Fruit fly (Drosophila melanogaster): Measurements from ENCODE around the gene danr.
"Not testable (repeated sequence)": the region's sequence is repeated elsewhere in the genome, so short reads cannot be mapped to it uniquely, and the experiment has no call there.

danr gene

DNA sequence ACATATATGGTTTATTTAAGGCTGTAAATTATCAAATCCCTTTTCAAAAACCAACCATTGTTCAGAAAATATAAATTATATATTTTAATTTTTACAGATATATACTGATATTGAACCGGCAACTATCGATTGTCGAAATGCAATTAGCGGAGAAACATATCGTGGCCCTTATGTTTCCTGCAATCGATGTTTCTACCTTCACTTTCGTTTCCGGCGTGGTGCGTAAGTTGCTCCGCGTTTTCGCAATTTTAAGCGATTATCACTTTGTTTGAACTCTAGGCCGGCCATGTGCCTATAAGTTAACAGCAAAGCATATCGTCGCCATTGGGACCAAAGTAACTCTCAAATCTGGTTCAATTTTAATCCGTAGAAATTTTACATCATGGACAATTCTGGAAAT is 14.6 kb upstream of the danr start, which contains the start of gene vig2 (continued):
- TF ChIP-seq CG18619 (GFP tag; optimal IDR thresholded peaks at IDR 0.05) (peak; percentile 71), CG13624 (GFP tag; optimal IDR thresholded peaks at IDR 0.05) (peak; percentile 18), NC2β (GFP tag; optimal IDR thresholded peaks at IDR 0.05) (peak; percentile 22), D (GFP tag; optimal IDR thresholded peaks at IDR 0.05) (peak; percentile 2), pzg (GFP tag; optimal IDR thresholded peaks at IDR 0.05) (peak; percentile 31), CG30431 (GFP tag; optimal IDR thresholded peaks at IDR 0.05) (peak; percentile 39), slbo (GFP tag; IDR thresholded peaks at IDR 0.05) (peak; percentile 87), CG15011 (GFP tag; optimal IDR thresholded peaks at IDR 0.05) (peak; percentile 18), Opbp (GFP tag; IDR thresholded peaks at IDR 0.05; ENCODE audit: partially characterized antibody) (peak; percentile 95), ken (GFP tag; IDR thresholded peaks at IDR 0.05) (peak; percentile 70), CG10959 (GFP tag; IDR thresholded peaks at IDR 0.05) (peak; percentile 47; the same call in 1 of the 2 replicates), wdn (GFP tag; IDR thresholded peaks at IDR 0.05) (peak; percentile 51; the same call in 1 of the 2 replicates), MESR4 (GFP tag; optimal IDR thresholded peaks at IDR 0.05) (peak; percentile 72), Oaz (GFP tag; IDR thresholded peaks at IDR 0.05) (peak; percentile 70), nom (GFP tag; optimal IDR thresholded peaks at IDR 0.05) (peak; percentile 26), chinmo (GFP tag; IDR thresholded peaks at IDR 0.05; ENCODE audit: partially characterized antibody) (peak; percentile 81; the same call in 2 of the 4 replicates), CG11696 (GFP tag; IDR thresholded peaks at IDR 0.05) (peak; percentile 60; the same call in 1 of the 2 replicates), Bgb (GFP tag; IDR thresholded peaks at IDR 0.05; ENCODE audit: partially characterized antibody) (peak; percentile 92), gsb-n (tag; optimal IDR thresholded peaks at IDR 0.05) (peak; percentile 6), CG17385 (GFP tag; optimal IDR thresholded peaks at IDR 0.05) (peak; percentile 60), nerfin-2 (GFP tag; IDR thresholded peaks at IDR 0.05; ENCODE audit: partially characterized antibody) (peak; percentile 80), CG14014 (GFP tag; IDR thresholded peaks at IDR 0.05) (peak; percentile 75; the same call in 1 of the 2 replicates), sc (GFP tag; optimal IDR thresholded peaks at IDR 0.05) (peak; percentile 3), gem (tag; optimal IDR thresholded peaks at IDR 0.05) (peak; percentile 13), Rfx (GFP tag; IDR thresholded peaks at IDR 0.05) (peak; percentile 93), vvl (GFP tag; IDR thresholded peaks at IDR 0.05) (peak; percentile 88), sens (GFP tag) (peak; percentile 78), CG2875 (GFP tag; optimal IDR thresholded peaks at IDR 0.05) (peak; percentile 33), amos (GFP tag; IDR thresholded peaks at IDR 0.05; ENCODE audit: partially characterized antibody) (peak; percentile 94), E2f2 (GFP tag; IDR thresholded peaks at IDR 0.05) (peak; percentile 27; the same call in 1 of the 2 replicates), CkIIα-i1 (GFP tag; IDR thresholded peaks at IDR 0.05) (peak; percentile 5; the same call in 1 of the 2 replicates), zfh2 (GFP tag; optimal IDR thresholded peaks at IDR 0.05) (peak; percentile 10), sob (GFP tag; IDR thresholded peaks at IDR 0.05) (peak; percentile 84), dpn (GFP tag; optimal IDR thresholded peaks at IDR 0.05) (peak in 1 of 2 experiments; percentile 41), CG16813 (GFP tag; IDR thresholded peaks at IDR 0.05; ENCODE audit: partially characterized antibody) (peak; percentile 91), CG3726 (GFP tag; IDR thresholded peaks at IDR 0.05) (0 out of 3 replicates have a peak, but pooled peaks have one; percentile 63), Oli (tag; optimal IDR thresholded peaks at IDR 0.05) (peak; percentile 34), Asciz (GFP tag; optimal IDR thresholded peaks at IDR 0.05) (peak; percentile 48), unc-4 (GFP tag; IDR thresholded peaks at IDR 0.05; ENCODE audit: partially characterized antibody) (peak; percentile 75), CG34224 (GFP tag; IDR thresholded peaks at IDR 0.05; ENCODE audit: partially characterized antibody) (peak; percentile 64; the same call in 2 of the 3 replicates), Hmr (GFP tag; optimal IDR thresholded peaks at IDR 0.05) (peak; percentile 60), z (GFP tag; IDR thresholded peaks at IDR 0.05) (0 out of 3 replicates have a peak, but pooled peaks have one; percentile 33), YL-1 (GFP tag; optimal IDR thresholded peaks at IDR 0.05) (peak; percentile 36), onecut (GFP tag; IDR thresholded peaks at IDR 0.05) (peak; percentile 84), CG6791 (GFP tag; IDR thresholded peaks at IDR 0.05; ENCODE audit: partially characterized antibody) (peak; percentile 97), Dll (GFP tag; IDR thresholded peaks at IDR 0.05; ENCODE audit: partially characterized antibody) (peak; percentile 81), B-H1 (GFP tag; IDR thresholded peaks at IDR 0.05) (peak; percentile 39; the same call in 1 of the 3 replicates)
- TF ChIP-seq D, sc (optimal IDR thresholded peaks at IDR 0.05): not testable (repeated sequence)
